Worm (Caenorhabditis elegans) whole organism, late embryonic: ENCODE results near the gene spe-49.

Experiments used
- C08G9.2 ChIP-seq: sonication (generic microtip); optimal IDR thresholded peaks from 2 replicates; lab custom pipeline; 2016; ENCODE audit warnings: mild to moderate bottlenecking, missing genetic modification characterization, moderate library complexity, missing compliant biosample characterization
- C38D4.7 ChIP-seq: fragments of 200-800 bp; sonication (Bioruptor generic); optimal IDR thresholded peaks from 2 replicates; lab custom pipeline; 2018; ENCODE audit warnings: mild to moderate bottlenecking, missing genetic modification characterization, moderate library complexity, missing compliant biosample characterization
- F13H6.1 ChIP-seq: sonication (generic microtip); optimal IDR thresholded peaks from 2 replicates; lab custom pipeline; 2016; ENCODE audit warnings: missing genetic modification characterization, missing compliant biosample characterization
- K09A11.1 ChIP-seq: sonication (generic microtip); optimal IDR thresholded peaks from 2 replicates; lab custom pipeline; 2017; ENCODE audit warnings: antibody characterized with exemption, mild to moderate bottlenecking, missing genetic modification characterization, missing compliant biosample characterization; ENCODE audit not compliant: insufficient read depth
- Y22D7AL.16 ChIP-seq: sonication (generic microtip); optimal IDR thresholded peaks from 2 replicates; lab custom pipeline; 2016; ENCODE audit warnings: missing genetic modification characterization, missing compliant biosample characterization
- ahr-1 ChIP-seq: sonication (generic microtip); optimal IDR thresholded peaks from 2 replicates; lab custom pipeline; 2016; ENCODE audit warnings: missing genetic modification characterization, missing compliant biosample characterization
- ceh-18 ChIP-seq: sonication (generic microtip); optimal IDR thresholded peaks from 2 replicates; lab custom pipeline; 2016; ENCODE audit warnings: missing genetic modification characterization, missing compliant biosample characterization
- ceh-24 ChIP-seq: sonication (generic microtip); optimal IDR thresholded peaks from 2 replicates; lab custom pipeline; 2016; ENCODE audit warnings: mild to moderate bottlenecking, missing genetic modification characterization, missing compliant biosample characterization
- ceh-31 ChIP-seq: sonication (generic microtip); optimal IDR thresholded peaks from 2 replicates; lab custom pipeline; 2016; ENCODE audit warnings: missing genetic modification characterization, missing compliant biosample characterization
- ceh-34 ChIP-seq: sonication (generic microtip); optimal IDR thresholded peaks from 2 replicates; lab custom pipeline; 2016; ENCODE audit warnings: mild to moderate bottlenecking, missing genetic modification characterization, missing compliant biosample characterization
- ceh-45 ChIP-seq: fragments of 200-800 bp; sonication (Bioruptor generic); IDR thresholded peaks from 2 replicates; pipeline ENCODE4 v1.3.6; 2022; ENCODE audit warnings: missing genetic modification reagents, missing genetic modification characterization, missing compliant biosample characterization
- ceh-48 ChIP-seq: sonication (generic microtip); optimal IDR thresholded peaks from 2 replicates; lab custom pipeline; 2016; ENCODE audit warnings: missing genetic modification characterization, inconsistent platforms, missing compliant biosample characterization
- ceh-9 ChIP-seq: sonication (generic microtip); optimal IDR thresholded peaks from 2 replicates; lab custom pipeline; 2016; ENCODE audit warnings: mild to moderate bottlenecking, missing genetic modification characterization, inconsistent platforms, missing compliant biosample characterization
- dmd-4 ChIP-seq: sonication (generic microtip); optimal IDR thresholded peaks from 2 replicates; lab custom pipeline; 2016; ENCODE audit warnings: borderline replicate concordance, missing genetic modification characterization, missing compliant biosample characterization
- elt-2 ChIP-seq: sonication (generic microtip); optimal IDR thresholded peaks from 2 replicates; lab custom pipeline; 2016; ENCODE audit warnings: missing genetic modification reagents, missing genetic modification characterization, missing compliant biosample characterization
- elt-4 ChIP-seq: sonication (generic microtip); optimal IDR thresholded peaks from 2 replicates; lab custom pipeline; 2016; ENCODE audit warnings: missing genetic modification characterization, missing compliant biosample characterization
- ets-4 ChIP-seq: sonication (generic microtip); optimal IDR thresholded peaks from 2 replicates; lab custom pipeline; 2016; ENCODE audit warnings: missing genetic modification characterization, missing compliant biosample characterization
- eyg-1 ChIP-seq: sonication (generic microtip); optimal IDR thresholded peaks from 2 replicates; lab custom pipeline; 2016; ENCODE audit warnings: missing genotype, missing genetic modification characterization, missing compliant biosample characterization
- fax-1 ChIP-seq: sonication (generic microtip); optimal IDR thresholded peaks from 2 replicates; lab custom pipeline; 2016; ENCODE audit warnings: missing genotype, missing genetic modification characterization, missing compliant biosample characterization
- gmeb-2 ChIP-seq: sonication (generic microtip); optimal IDR thresholded peaks from 2 replicates; lab custom pipeline; 2016; ENCODE audit warnings: missing genetic modification characterization, inconsistent platforms, missing compliant biosample characterization
- hlh-13 ChIP-seq: fragments of 200-800 bp; sonication (Bioruptor generic); optimal IDR thresholded peaks from 2 replicates; lab custom pipeline; 2018; ENCODE audit warnings: mild to moderate bottlenecking, missing genetic modification characterization, missing compliant biosample characterization
- hlh-15 ChIP-seq: sonication (generic microtip); optimal IDR thresholded peaks from 2 replicates; lab custom pipeline; 2016; ENCODE audit warnings: missing genetic modification characterization, missing compliant biosample characterization
- hlh-30 ChIP-seq: sonication (generic microtip); optimal IDR thresholded peaks from 2 replicates; lab custom pipeline; 2017; ENCODE audit warnings: antibody characterized with exemption, missing genetic modification characterization, missing compliant biosample characterization; ENCODE audit not compliant: insufficient read depth
- hlh-6 ChIP-seq: sonication (generic microtip); optimal IDR thresholded peaks from 2 replicates; lab custom pipeline; 2016; ENCODE audit warnings: missing genotype, missing genetic modification characterization, missing compliant biosample characterization
- hlh-8 ChIP-seq: sonication (generic microtip); optimal IDR thresholded peaks from 2 replicates; lab custom pipeline; 2016; ENCODE audit warnings: missing genotype, missing genetic modification characterization, missing compliant biosample characterization
- lim-6 ChIP-seq: sonication (generic microtip); optimal IDR thresholded peaks from 2 replicates; lab custom pipeline; 2016; ENCODE audit warnings: missing genetic modification characterization, missing compliant biosample characterization
- mec-3 ChIP-seq: sonication (generic microtip); optimal IDR thresholded peaks from 2 replicates; lab custom pipeline; 2016; ENCODE audit warnings: borderline replicate concordance, missing genetic modification characterization, missing compliant biosample characterization
- nfya-1 ChIP-seq: sonication (generic microtip); optimal IDR thresholded peaks from 2 replicates; lab custom pipeline; 2017; ENCODE audit warnings: missing genetic modification characterization, mild to moderate bottlenecking, missing compliant biosample characterization, antibody characterized with exemption, moderate library complexity
- nhr-11 ChIP-seq: fragments of 150-350 bp; optimal IDR thresholded peaks from 2 replicates; lab custom pipeline; 2014; ENCODE audit warnings: missing biosample characterization, missing genetic modification characterization
- npax-4 ChIP-seq: sonication (generic microtip); optimal IDR thresholded peaks from 2 replicates; lab custom pipeline; 2016; ENCODE audit warnings: missing genetic modification characterization, missing compliant biosample characterization
- odd-2 ChIP-seq: sonication (generic microtip); optimal IDR thresholded peaks from 2 replicates; lab custom pipeline; 2017; ENCODE audit warnings: antibody characterized with exemption, mild to moderate bottlenecking, missing genetic modification characterization, missing compliant biosample characterization
- pag-3 ChIP-seq: sonication (generic microtip); optimal IDR thresholded peaks from 2 replicates; lab custom pipeline; 2016; ENCODE audit warnings: missing compliant biosample characterization, missing genetic modification characterization, borderline replicate concordance
- pat-9 ChIP-seq: fragments of 200-800 bp; sonication (Bioruptor generic); optimal IDR thresholded peaks from 2 replicates; lab custom pipeline; 2018; ENCODE audit warnings: mild to moderate bottlenecking, missing genetic modification characterization, moderate library complexity, missing compliant biosample characterization
- pax-1 ChIP-seq: fragments of 150-350 bp; optimal IDR thresholded peaks from 2 replicates; lab custom pipeline; 2014; ENCODE audit warnings: missing biosample characterization, missing genetic modification characterization
- pha-2 ChIP-seq: sonication (generic microtip); optimal IDR thresholded peaks from 2 replicates; lab custom pipeline; 2017; ENCODE audit warnings: mild to moderate bottlenecking, missing genetic modification characterization, missing compliant biosample characterization
- pha-4 ChIP-seq: fragments of 150-350 bp; optimal IDR thresholded peaks from 2 replicates; lab custom pipeline; 2018; ENCODE audit warnings: missing biosample characterization, missing genetic modification reagents, missing genetic modification characterization
- pqm-1 ChIP-seq: sonication (generic microtip); optimal IDR thresholded peaks from 2 replicates; lab custom pipeline; 2016; ENCODE audit warnings: missing genetic modification characterization, missing compliant biosample characterization
- pros-1 ChIP-seq: fragments of 150-350 bp; optimal IDR thresholded peaks from 2 replicates; lab custom pipeline; 2014; ENCODE audit warnings: missing biosample characterization, missing genetic modification reagents, missing genetic modification characterization
- ref-2 ChIP-seq: sonication (generic microtip); optimal IDR thresholded peaks from 2 replicates; lab custom pipeline; 2016; ENCODE audit warnings: missing genetic modification characterization, missing compliant biosample characterization
- rnt-1 ChIP-seq: sonication (generic microtip); optimal IDR thresholded peaks from 2 replicates; lab custom pipeline; 2016; ENCODE audit warnings: missing genetic modification characterization, missing compliant biosample characterization
- sdc-2 ChIP-seq: sonication (generic microtip); optimal IDR thresholded peaks from 2 replicates; lab custom pipeline; 2016; ENCODE audit warnings: missing genotype, missing genetic modification characterization, missing compliant biosample characterization
- sox-2 ChIP-seq: fragments of 200-800 bp; sonication (Bioruptor generic); IDR thresholded peaks from 2 replicates; pipeline ENCODE4 v1.3.6; 2022; ENCODE audit warnings: missing genetic modification reagents, missing genetic modification characterization, missing compliant biosample characterization
- tbx-2 ChIP-seq: sonication (generic microtip); optimal IDR thresholded peaks from 2 replicates; lab custom pipeline; 2016; ENCODE audit warnings: missing genetic modification characterization, missing compliant biosample characterization
- unc-3 ChIP-seq, 2 experiments: fragments of 200-800 bp in 1 of 2; sonication (Bioruptor generic) in 1 of 2; sonication (generic microtip) in 1 of 2; conservative IDR thresholded peaks in 1 of 2; optimal IDR thresholded peaks in 1 of 2; 2 replicates each; pipeline versions ENCODE4 v1.3.6 to Lab custom; 2016 to 2022; ENCODE audit warnings: missing compliant biosample characterization in 2 of 2, missing genetic modification characterization in 2 of 2, missing genetic modification reagents in 1 of 2
- unc-86 ChIP-seq: sonication (generic microtip); optimal IDR thresholded peaks from 2 replicates; lab custom pipeline; 2016; ENCODE audit warnings: missing genetic modification characterization, missing compliant biosample characterization
- zip-5 ChIP-seq: sonication (generic microtip); optimal IDR thresholded peaks from 2 replicates; lab custom pipeline; 2016; ENCODE audit warnings: missing genetic modification characterization, missing compliant biosample characterization

spe-49 gene

ce11 chrV:6270097-6270496 is 11.1 kb upstream of the spe-49 start:
- TF ChIP-seq pax-1 (tag; lab: Kevin White, UChicago) (no peak), hlh-8 (peak; percentile 15), lim-6 (tag; lab: Kevin White, UChicago) (no peak), tbx-2 (tag; lab: Kevin White, UChicago) (peak; percentile 48), pha-4 (tag; lab: Kevin White, UChicago) (no peak), ref-2 (tag; lab: Kevin White, UChicago) (no peak), sdc-2 (no peak), elt-2 (tag; lab: Kevin White, UChicago) (no peak), F13H6.1 (tag; lab: Kevin White, UChicago) (no peak), nhr-11 (tag; lab: Kevin White, UChicago) (no peak), ceh-48 (tag; lab: Kevin White, UChicago) (no peak), K09A11.1 (tag; lab: Kevin White, UChicago) (no peak), dmd-4 (no peak), ceh-18 (tag; lab: Kevin White, UChicago) (no peak), hlh-30 (tag; lab: Kevin White, UChicago) (peak; percentile 54), npax-4 (tag; lab: Kevin White, UChicago) (no peak), hlh-15 (tag; lab: Kevin White, UChicago) (no peak), C38D4.7 (no peak), pag-3 (tag; lab: Kevin White, UChicago) (no peak), unc-86 (no peak), hlh-13 (no peak), ets-4 (tag; lab: Kevin White, UChicago) (peak; percentile 12), mec-3 (tag; lab: Kevin White, UChicago) (no peak), zip-5 (tag; lab: Kevin White, UChicago) (no peak), pqm-1 (tag; lab: Kevin White, UChicago) (no peak), odd-2 (tag; lab: Kevin White, UChicago) (no peak), pros-1 (tag; lab: Kevin White, UChicago) (no peak), C08G9.2 (no peak), ceh-24 (tag; lab: Kevin White, UChicago) (no peak), ahr-1 (tag; lab: Kevin White, UChicago) (no peak), ceh-45 (GFP tag; lab: Robert Waterston, UW) (no peak), sox-2 (GFP tag; lab: Robert Waterston, UW) (no peak), pat-9 (tag; lab: Kevin White, UChicago) (no peak), unc-3 (GFP tag; conservative IDR thresholded peaks at IDR 0.05; lab: Robert Waterston, UW) (0 out of 2 replicates have a peak, but pooled peaks have one; percentile 11), unc-3 (tag; optimal IDR thresholded peaks at IDR 0.05; lab: Kevin White, UChicago) (no peak), rnt-1 (tag; lab: Kevin White, UChicago) (no peak), eyg-1 (tag; lab: Kevin White, UChicago) (no peak), ceh-34 (tag; lab: Kevin White, UChicago) (peak; percentile 32), pha-2 (peak; percentile 31), ceh-9 (tag; lab: Kevin White, UChicago) (no peak), Y22D7AL.16 (tag; lab: Kevin White, UChicago) (no peak), nfya-1 (no peak), hlh-6 (tag; lab: Kevin White, UChicago) (no peak), elt-4 (tag; lab: Kevin White, UChicago) (no peak), gmeb-2 (tag; lab: Kevin White, UChicago) (no peak), ceh-31 (peak; percentile 6), fax-1 (tag; lab: Kevin White, UChicago) (no peak)
